Fruit fly (Drosophila melanogaster): ENCODE data around the gene CG12479.

The CG12479 gene

DNA sequence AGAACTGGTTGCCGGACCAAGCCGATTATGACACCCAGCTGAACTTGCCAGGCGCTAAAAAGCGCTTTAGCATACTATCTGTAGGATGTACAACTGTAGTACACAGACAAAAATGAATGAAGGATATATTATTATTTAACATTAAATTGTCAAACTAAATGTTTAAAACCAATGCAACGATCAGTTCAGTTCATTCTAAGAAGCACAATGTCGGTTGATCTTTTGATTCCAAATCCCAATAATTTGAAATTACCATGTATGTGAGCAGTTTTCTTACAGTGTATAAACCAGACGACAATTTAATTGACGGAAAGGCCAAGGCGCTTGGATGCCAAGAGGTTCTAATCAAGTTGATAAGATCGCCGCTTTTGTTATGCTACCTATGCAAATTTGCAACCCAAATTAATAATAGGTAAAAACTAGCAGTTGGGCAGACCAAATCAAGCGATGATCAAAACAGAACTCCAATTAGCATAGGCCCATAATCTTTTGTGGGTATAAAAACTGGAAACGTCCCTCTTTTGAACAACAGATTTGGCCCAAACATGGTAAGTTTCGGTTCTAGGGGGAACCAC is 17.3 kb upstream of the CG12479 start, which contains the start of gene CG12480 (continued):
- TF ChIP-seq topi (GFP tag; optimal IDR thresholded peaks at IDR 0.05) (no peak), net (GFP tag; optimal IDR thresholded peaks at IDR 0.05) (no peak), Hr4 (GFP tag; optimal IDR thresholded peaks at IDR 0.05) (no peak), Ets21C (GFP tag; optimal IDR thresholded peaks at IDR 0.05) (no peak), CG8119 (GFP tag; IDR thresholded peaks at IDR 0.05) (no peak), spab (GFP tag; optimal IDR thresholded peaks at IDR 0.05) (no peak), svp (GFP tag) (peak; percentile 44), Blimp-1 (GFP tag; optimal IDR thresholded peaks at IDR 0.05) (no peak), Eip75B (GFP tag; optimal IDR thresholded peaks at IDR 0.05) (no peak), CG4318 (GFP tag; optimal IDR thresholded peaks at IDR 0.05) (no peak), CG6163 (GFP tag; IDR thresholded peaks at IDR 0.05) (no peak), esn (GFP tag; optimal IDR thresholded peaks at IDR 0.05) (no peak), eg (GFP tag; IDR thresholded peaks at IDR 0.05) (peak; percentile 52; the same call in 1 of the 3 replicates), Gug (GFP tag; IDR thresholded peaks at IDR 0.05) (no peak), Sox102F (GFP tag; optimal IDR thresholded peaks at IDR 0.05) (no peak)

DNA sequence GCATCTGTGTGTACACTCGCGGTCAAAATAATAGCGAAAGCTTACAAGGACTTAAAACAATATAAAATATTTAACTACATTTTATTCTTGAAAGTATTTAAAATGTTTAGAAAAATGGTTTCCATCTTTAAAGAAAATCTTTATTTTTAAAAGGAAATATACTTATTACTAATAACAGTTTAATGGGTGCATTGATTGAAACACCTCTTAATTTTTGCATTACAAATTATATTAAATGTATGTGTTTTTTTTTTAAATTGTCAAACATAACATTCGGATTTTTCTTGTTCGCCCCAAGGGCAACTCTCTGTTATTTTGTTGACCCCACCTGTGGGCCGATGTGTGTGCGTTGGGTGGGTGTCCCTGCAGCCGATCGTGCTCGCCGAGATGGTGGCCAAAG is 1.9 kb upstream of the CG12479 start:
- no peak for TF ChIP-seq CG7368 (GFP tag; optimal IDR thresholded peaks at IDR 0.05)
- TF ChIP-seq Sox15 (GFP tag; optimal IDR thresholded peaks at IDR 0.05) = no peak
- TF ChIP-seq CG6854 (GFP tag; optimal IDR thresholded peaks at IDR 0.05) = no peak
- TF ChIP-seq CG9139 (GFP tag; optimal IDR thresholded peaks at IDR 0.05) = no peak
- TF ChIP-seq pdm3 (GFP tag; optimal IDR thresholded peaks at IDR 0.05) = no peak
- TF ChIP-seq Hr38 (GFP tag; optimal IDR thresholded peaks at IDR 0.05) = no peak
- peak; percentile 28 for TF ChIP-seq CG6808 (GFP tag; optimal IDR thresholded peaks at IDR 0.05)
- TF ChIP-seq CG1621 (tag; optimal IDR thresholded peaks at IDR 0.05) = no peak
- no peak for TF ChIP-seq esn (GFP tag; optimal IDR thresholded peaks at IDR 0.05)
- TF ChIP-seq CG34406 (GFP tag; optimal IDR thresholded peaks at IDR 0.05) = no peak
- TF ChIP-seq CG6792 (GFP tag; optimal IDR thresholded peaks at IDR 0.05) = no peak
- peak; percentile 31 for TF ChIP-seq acj6 (GFP tag; optimal IDR thresholded peaks at IDR 0.05)
- no peak for TF ChIP-seq fd85E (GFP tag; optimal IDR thresholded peaks at IDR 0.05)
- TF ChIP-seq fkh (GFP tag; optimal IDR thresholded peaks at IDR 0.05) = no peak
- TF ChIP-seq CG32006 (GFP tag; optimal IDR thresholded peaks at IDR 0.05) = peak; percentile 13
- no peak for TF ChIP-seq Smox (GFP tag; optimal IDR thresholded peaks at IDR 0.05)
- TF ChIP-seq CG10631 (GFP tag; optimal IDR thresholded peaks at IDR 0.05) = no peak
- TF ChIP-seq salr (GFP tag; optimal IDR thresholded peaks at IDR 0.05) = peak in 1 of 2 experiments; percentile 28
- peak; percentile 15 for TF ChIP-seq CG10669 (GFP tag; optimal IDR thresholded peaks at IDR 0.05)
- TF ChIP-seq CG6276 (GFP tag; optimal IDR thresholded peaks at IDR 0.05) = no peak
- TF ChIP-seq dsx (GFP tag; optimal IDR thresholded peaks at IDR 0.05; ENCODE audit: poor library complexity, severe bottlenecking) = no peak
- no peak for TF ChIP-seq Met (GFP tag; optimal IDR thresholded peaks at IDR 0.05)
- TF ChIP-seq Ets21C (GFP tag; optimal IDR thresholded peaks at IDR 0.05) = no peak
- TF ChIP-seq CG11762 (GFP tag; optimal IDR thresholded peaks at IDR 0.05; ENCODE audit: insufficient read depth) = no peak
- no peak for TF ChIP-seq Sox102F (GFP tag; optimal IDR thresholded peaks at IDR 0.05)
- no peak for TF ChIP-seq CG15336 (GFP tag; IDR thresholded peaks at IDR 0.05)
- TF ChIP-seq net (GFP tag; optimal IDR thresholded peaks at IDR 0.05) = no peak
- TF ChIP-seq CG16779 (tag; optimal IDR thresholded peaks at IDR 0.05) = no peak
- TF ChIP-seq eg (GFP tag; IDR thresholded peaks at IDR 0.05) = no peak
- TF ChIP-seq Hr39 (GFP tag; optimal IDR thresholded peaks at IDR 0.05) = no peak
- no peak for TF ChIP-seq topi (GFP tag; optimal IDR thresholded peaks at IDR 0.05)
- TF ChIP-seq CG3032 (tag; optimal IDR thresholded peaks at IDR 0.05) = peak; percentile 20
- TF ChIP-seq CG8319 (GFP tag; optimal IDR thresholded peaks at IDR 0.05) = no peak
- no peak for TF ChIP-seq CG3919 (GFP tag; optimal IDR thresholded peaks at IDR 0.05)
- peak; percentile 35 for TF ChIP-seq spab (GFP tag; optimal IDR thresholded peaks at IDR 0.05)
- no peak for TF ChIP-seq CG8632 (GFP tag; optimal IDR thresholded peaks at IDR 0.05)
- no peak for TF ChIP-seq CG6163 (GFP tag; IDR thresholded peaks at IDR 0.05)
- TF ChIP-seq Sox14 (GFP tag; optimal IDR thresholded peaks at IDR 0.05) = no peak
- TF ChIP-seq lz (GFP tag; optimal IDR thresholded peaks at IDR 0.05) = no peak
- TF ChIP-seq achi (GFP tag; optimal IDR thresholded peaks at IDR 0.05) = no peak
- no peak for TF ChIP-seq Gug (GFP tag; IDR thresholded peaks at IDR 0.05)
- no peak for TF ChIP-seq CG8119 (GFP tag; IDR thresholded peaks at IDR 0.05)
- peak; percentile 39 for TF ChIP-seq svp (GFP tag)
- no peak for TF ChIP-seq Blimp-1 (GFP tag; optimal IDR thresholded peaks at IDR 0.05)
- TF ChIP-seq cyc (GFP tag; optimal IDR thresholded peaks at IDR 0.05) = no peak
